Fruit fly (Drosophila melanogaster) whole organism, embryonic: ENCODE data around the gene GILT3.

ENCODE experiments used
- Abd-B ChIP-seq: fragments of 200-800 bp; sonication (Bioruptor generic); optimal IDR thresholded peaks from 2 replicates; lab custom pipeline; 2018; ENCODE audit warnings: missing biosample characterization, mild to moderate bottlenecking, missing genetic modification characterization, moderate library complexity
- Bgb ChIP-seq: fragments of 200-800 bp; sonication (Bioruptor generic); IDR thresholded peaks from 2 replicates; pipeline ENCODE4 v1.3.6; 2022; ENCODE audit warnings: missing biosample characterization, missing genetic modification characterization; ENCODE audit not compliant: partially characterized antibody
- CG10267 ChIP-seq: fragments of 200-800 bp; sonication (Bioruptor generic); optimal IDR thresholded peaks from 2 replicates; lab custom pipeline; 2018; ENCODE audit warnings: missing biosample characterization, mild to moderate bottlenecking, missing genetic modification characterization, moderate library complexity
- CG11504 ChIP-seq: fragments of 200-800 bp; sonication (Bioruptor generic); optimal IDR thresholded peaks from 3 replicates; lab custom pipeline; 2019; ENCODE audit warnings: missing biosample characterization, mild to moderate bottlenecking, missing genetic modification characterization, moderate library complexity
- CG12071 ChIP-seq: fragments of 200-800 bp; sonication (Bioruptor generic); optimal IDR thresholded peaks from 3 replicates; lab custom pipeline; 2018; ENCODE audit warnings: missing biosample characterization, mild to moderate bottlenecking, missing genetic modification characterization
- CG12236 ChIP-seq: fragments of 200-800 bp; sonication (Bioruptor generic); optimal IDR thresholded peaks from 2 replicates; lab custom pipeline; 2016; ENCODE audit warnings: missing biosample characterization, missing genetic modification characterization
- CG12744 ChIP-seq: fragments of 200-800 bp; sonication (Bioruptor generic); optimal IDR thresholded peaks from 2 replicates; lab custom pipeline; 2016; ENCODE audit warnings: missing biosample characterization, missing genetic modification characterization
- CG17328 ChIP-seq: fragments of 200-800 bp; sonication (Bioruptor generic); IDR thresholded peaks from 2 replicates; pipeline ENCODE4 v1.3.6; 2022; ENCODE audit warnings: missing biosample characterization, missing genetic modification characterization
- CG17385 ChIP-seq: fragments of 200-800 bp; sonication (Bioruptor generic); optimal IDR thresholded peaks from 3 replicates; lab custom pipeline; 2018; ENCODE audit warnings: missing biosample characterization, mild to moderate bottlenecking, missing genetic modification characterization
- CG1832 ChIP-seq: fragments of 200-800 bp; sonication (Bioruptor generic); optimal IDR thresholded peaks from 2 replicates; lab custom pipeline; 2017; ENCODE audit warnings: missing biosample characterization, mild to moderate bottlenecking, missing genetic modification characterization, inconsistent platforms
- CG18619 ChIP-seq: fragments of 200-800 bp; sonication (Bioruptor generic); optimal IDR thresholded peaks from 3 replicates; lab custom pipeline; 2017; ENCODE audit warnings: missing biosample characterization, mild to moderate bottlenecking, missing genetic modification characterization
- CG2199 ChIP-seq: fragments of 200-800 bp; sonication (Bioruptor generic); IDR thresholded peaks from 3 replicates; pipeline ENCODE4 v1.3.6; 2022; ENCODE audit warnings: missing biosample characterization, missing genetic modification characterization
- CG3163 ChIP-seq: fragments of 200-800 bp; sonication (Bioruptor generic); optimal IDR thresholded peaks from 3 replicates; lab custom pipeline; 2016; ENCODE audit warnings: missing biosample characterization, missing genetic modification characterization
- CG3281 ChIP-seq: fragments of 200-800 bp; sonication (Bioruptor generic); optimal IDR thresholded peaks from 3 replicates; lab custom pipeline; 2017; ENCODE audit warnings: missing biosample characterization, mild to moderate bottlenecking, missing genetic modification characterization
- CG3407 ChIP-seq: fragments of 200-800 bp; sonication (Bioruptor generic); optimal IDR thresholded peaks from 2 replicates; lab custom pipeline; 2018; ENCODE audit warnings: missing biosample characterization, mild to moderate bottlenecking, missing genetic modification characterization
- CG3995 ChIP-seq: fragments of 200-800 bp; sonication (Bioruptor generic); optimal IDR thresholded peaks from 3 replicates; lab custom pipeline; 2016; ENCODE audit warnings: missing biosample characterization, missing genetic modification characterization
- CG42726 ChIP-seq: fragments of 200-800 bp; sonication (Bioruptor generic); IDR thresholded peaks from 2 replicates; pipeline ENCODE4 v1.3.6; 2022; ENCODE audit warnings: missing biosample characterization, missing genetic modification characterization; ENCODE audit not compliant: partially characterized antibody
- CG6683 ChIP-seq: fragments of 200-800 bp; sonication (Bioruptor generic); optimal IDR thresholded peaks from 2 replicates; lab custom pipeline; 2017; ENCODE audit warnings: missing biosample characterization, mild to moderate bottlenecking, missing genetic modification characterization, missing genetic modification reagents
- CG7357 ChIP-seq: fragments of 200-800 bp; sonication (Bioruptor generic); IDR thresholded peaks from 3 replicates; pipeline ENCODE4 v1.3.6; 2022; ENCODE audit warnings: missing biosample characterization, missing genetic modification characterization
- CG7786 ChIP-seq: fragments of 200-800 bp; sonication (Bioruptor generic); optimal IDR thresholded peaks from 2 replicates; lab custom pipeline; 2016; ENCODE audit warnings: missing biosample characterization, missing genetic modification characterization
- CG7928 ChIP-seq: fragments of 200-800 bp; sonication (Bioruptor generic); optimal IDR thresholded peaks from 2 replicates; lab custom pipeline; 2017; ENCODE audit warnings: missing biosample characterization, mild to moderate bottlenecking, missing genetic modification characterization
- CG9876 ChIP-seq: fragments of 200-800 bp; sonication (Bioruptor generic); optimal IDR thresholded peaks from 2 replicates; lab custom pipeline; 2016; ENCODE audit warnings: missing biosample characterization, missing genetic modification characterization
- Dfd ChIP-seq, 2 experiments: fragments of >200 bp; optimal IDR thresholded peaks; 2 replicates each; lab custom pipeline; 2017; ENCODE audit warnings: missing biosample characterization in 2 of 2, missing genetic modification characterization in 2 of 2
- Dip3 ChIP-seq: fragments of 200-800 bp; sonication (Bioruptor generic); optimal IDR thresholded peaks from 3 replicates; lab custom pipeline; 2016; ENCODE audit warnings: missing biosample characterization, missing genetic modification characterization
- ERR ChIP-seq: fragments of 200-800 bp; sonication (Bioruptor generic); optimal IDR thresholded peaks from 2 replicates; lab custom pipeline; 2016; ENCODE audit warnings: missing biosample characterization, missing genetic modification characterization
- HLH4C ChIP-seq: fragments of 200-800 bp; sonication (Bioruptor generic); IDR thresholded peaks from 3 replicates; pipeline ENCODE4 v1.3.6; 2022; ENCODE audit warnings: missing biosample characterization, missing genetic modification characterization; ENCODE audit not compliant: partially characterized antibody
- Hr3 ChIP-seq: fragments of 200-800 bp; sonication (Bioruptor generic); optimal IDR thresholded peaks from 3 replicates; lab custom pipeline; 2016; ENCODE audit warnings: missing biosample characterization, missing genetic modification characterization
- Med ChIP-seq: fragments of 200-800 bp; sonication (Bioruptor generic); peaks from one replicate; lab custom pipeline; 2016; ENCODE audit warnings: missing biosample characterization, missing genetic modification characterization, mild to moderate bottlenecking, inconsistent platforms, moderate library complexity
- NFAT ChIP-seq: fragments of 200-800 bp; sonication (Bioruptor generic); IDR thresholded peaks from 2 replicates; pipeline ENCODE4 v1.3.6; 2022; ENCODE audit warnings: missing biosample characterization, missing genetic modification characterization
- Neu2 ChIP-seq: fragments of 200-800 bp; sonication (Bioruptor generic); optimal IDR thresholded peaks from 3 replicates; lab custom pipeline; 2016; ENCODE audit warnings: missing biosample characterization, missing genetic modification characterization, borderline replicate concordance
- aop ChIP-seq: fragments of 200-800 bp; sonication (Bioruptor generic); IDR thresholded peaks from 2 replicates; pipeline ENCODE4 v1.3.6; 2022; ENCODE audit warnings: missing biosample characterization, missing genetic modification characterization
- bab2 ChIP-seq: fragments of 200-800 bp; sonication (Bioruptor generic); optimal IDR thresholded peaks from 2 replicates; lab custom pipeline; 2016; ENCODE audit warnings: missing biosample characterization, missing genetic modification characterization
- crp ChIP-seq, 2 experiments: fragments of 200-800 bp; sonication (Bioruptor generic); optimal IDR thresholded peaks; 2 replicates in 1 of 2; 3 replicates in 1 of 2; lab custom pipeline; 2017; ENCODE audit warnings: missing biosample characterization in 2 of 2, missing genetic modification characterization in 2 of 2, mild to moderate bottlenecking in 1 of 2, moderate library complexity in 1 of 2
- dan ChIP-seq: fragments of 200-800 bp; sonication (Bioruptor generic); IDR thresholded peaks from 2 replicates; pipeline ENCODE4 v1.3.6; 2022; ENCODE audit warnings: missing biosample characterization, missing genetic modification characterization
- fd64A ChIP-seq: fragments of 200-800 bp; sonication (Bioruptor generic); optimal IDR thresholded peaks from 3 replicates; lab custom pipeline; 2018; ENCODE audit warnings: missing biosample characterization, mild to moderate bottlenecking, missing genetic modification characterization
- hth ChIP-seq: fragments of >200 bp; optimal IDR thresholded peaks from 2 replicates; lab custom pipeline; 2017; ENCODE audit warnings: inconsistent platforms
- jigr1 ChIP-seq: fragments of 200-800 bp; sonication (Bioruptor generic); IDR thresholded peaks from 3 replicates; pipeline ENCODE4 v1.3.6; 2022; ENCODE audit warnings: missing biosample characterization, missing genetic modification characterization
- jing ChIP-seq: fragments of 200-800 bp; sonication (Bioruptor generic); optimal IDR thresholded peaks from 2 replicates; lab custom pipeline; 2018; ENCODE audit warnings: missing biosample characterization, mild to moderate bottlenecking, missing genetic modification characterization
- mam ChIP-seq: fragments of 200-800 bp; sonication (Bioruptor generic); optimal IDR thresholded peaks from 3 replicates; lab custom pipeline; 2016; ENCODE audit warnings: missing biosample characterization, missing genetic modification characterization
- nau ChIP-seq: fragments of 200-800 bp; sonication (Bioruptor generic); optimal IDR thresholded peaks from 3 replicates; lab custom pipeline; 2017; ENCODE audit warnings: missing biosample characterization, mild to moderate bottlenecking, missing genetic modification characterization, missing genetic modification reagents
- pho ChIP-seq: fragments of 200-800 bp; sonication (Bioruptor generic); optimal IDR thresholded peaks from 2 replicates; lab custom pipeline; 2016; ENCODE audit warnings: missing biosample characterization, missing genetic modification characterization
- pros ChIP-seq: fragments of 200-800 bp; sonication (Bioruptor generic); optimal IDR thresholded peaks from 3 replicates; lab custom pipeline; 2019; ENCODE audit warnings: missing biosample characterization, mild to moderate bottlenecking, missing genetic modification characterization, moderate library complexity
- pum ChIP-seq: fragments of 200-800 bp; sonication (Bioruptor generic); optimal IDR thresholded peaks from 2 replicates; lab custom pipeline; 2016; ENCODE audit warnings: missing biosample characterization, missing genetic modification characterization
- ro ChIP-seq: fragments of 200-800 bp; sonication (Bioruptor generic); IDR thresholded peaks from 2 replicates; pipeline ENCODE4 v1.3.6; 2022; ENCODE audit warnings: missing biosample characterization, missing genetic modification characterization
- sens ChIP-seq: fragments of 200-800 bp; sonication (Bioruptor generic); peaks from one replicate; lab custom pipeline; 2016; ENCODE audit warnings: missing biosample characterization, missing genetic modification characterization
- stwl ChIP-seq: fragments of 200-800 bp; sonication (Bioruptor generic); optimal IDR thresholded peaks from 3 replicates; lab custom pipeline; 2018; ENCODE audit warnings: missing biosample characterization, mild to moderate bottlenecking, missing genetic modification characterization, moderate library complexity
- tin ChIP-seq: fragments of 200-800 bp; sonication (Bioruptor generic); optimal IDR thresholded peaks from 3 replicates; lab custom pipeline; 2016; ENCODE audit warnings: missing biosample characterization, missing genetic modification characterization
- tll ChIP-seq, 2 experiments: fragments of 200-800 bp in 1 of 2; fragments of >200 bp in 1 of 2; sonication (Bioruptor generic) in 1 of 2; optimal IDR thresholded peaks; 2 replicates each; lab custom pipeline; 2017 to 2019; ENCODE audit warnings: missing biosample characterization in 2 of 2, missing genetic modification characterization in 2 of 2, mild to moderate bottlenecking in 1 of 2, moderate library complexity in 1 of 2
- toy ChIP-seq: fragments of 200-800 bp; sonication (Bioruptor generic); IDR thresholded peaks from 2 replicates; pipeline ENCODE4 v1.3.6; 2022; ENCODE audit warnings: missing biosample characterization, missing genetic modification characterization

GILT3 gene

dm6 chr3R:23678349-23679193, 1.4 kb downstream of the GILT3 start, which contains the start of gene GILT2 (continued):
- no peak for TF ChIP-seq Bgb (GFP tag; lab: Robert Waterston, UW)
- peak; percentile 70 for TF ChIP-seq ro (GFP tag; lab: Robert Waterston, UW)
- peak; percentile 26 for TF ChIP-seq Dip3 (GFP tag; lab: Kevin White, UChicago)
- TF ChIP-seq CG2199 (GFP tag; lab: Robert Waterston, UW), result peak; percentile 73; the same call in 2 of the 3 replicates
- TF ChIP-seq CG17385 (GFP tag; lab: Kevin White, UChicago), result peak; percentile 91
- TF ChIP-seq CG18619 (GFP tag; lab: Kevin White, UChicago), result peak; percentile 89
- peak; percentile 76 for TF ChIP-seq fd64A (GFP tag; lab: Kevin White, UChicago)
- TF ChIP-seq nau (GFP tag; lab: Kevin White, UChicago), result no peak
- TF ChIP-seq NFAT, result peak; percentile 79
- TF ChIP-seq dan (GFP tag; lab: Robert Waterston, UW), result no peak
- TF ChIP-seq CG3407 (GFP tag; lab: Kevin White, UChicago), result peak; percentile 79
- no peak for TF ChIP-seq hth
- TF ChIP-seq CG12744, result peak; percentile 49
- peak; percentile 18 for TF ChIP-seq stwl
- peak; percentile 54 for TF ChIP-seq bab2 (GFP tag; lab: Kevin White, UChicago)
- peak; percentile 47 for TF ChIP-seq CG7928 (GFP tag; lab: Kevin White, UChicago)
- TF ChIP-seq jigr1 (GFP tag; lab: Robert Waterston, UW), result peak; percentile 57; the same call in 2 of the 3 replicates
- no peak for TF ChIP-seq CG9876 (GFP tag; lab: Kevin White, UChicago)
- no peak for TF ChIP-seq CG42726 (GFP tag; lab: Robert Waterston, UW)
- TF ChIP-seq CG3995, result peak; percentile 42
- peak; percentile 86 for TF ChIP-seq CG7357
- TF ChIP-seq HLH4C (GFP tag; lab: Robert Waterston, UW), result no peak
- peak; percentile 60 for TF ChIP-seq pho (GFP tag; lab: Kevin White, UChicago)
- TF ChIP-seq Neu2 (GFP tag; lab: Kevin White, UChicago), result no peak
- no peak for TF ChIP-seq CG1832 (GFP tag; lab: Kevin White, UChicago)
- peak; percentile 90 for TF ChIP-seq Med (GFP tag; lab: Kevin White, UChicago)
- peak; percentile 94 for TF ChIP-seq CG3281 (GFP tag; lab: Kevin White, UChicago)
- peak; percentile 93 for TF ChIP-seq sens (GFP tag; lab: Kevin White, UChicago)
- peak; percentile 87 for TF ChIP-seq Abd-B (GFP tag; lab: Kevin White, UChicago)
- peak; percentile 87 for TF ChIP-seq CG10267 (tag; lab: Kevin White, UChicago)
- TF ChIP-seq aop (GFP tag; lab: Robert Waterston, UW), result peak; percentile 55; the same call in 1 of the 2 replicates
- TF ChIP-seq CG3163 (GFP tag; lab: Kevin White, UChicago), result no peak
- peak in 1 of 2 experiments; percentile 59 for TF ChIP-seq crp (GFP tag; optimal IDR thresholded peaks at IDR 0.05; lab: Kevin White, UChicago)
- peak; percentile 94 for TF ChIP-seq CG11504 (tag; lab: Kevin White, UChicago)
- peak; percentile 55 for TF ChIP-seq jing (GFP tag; lab: Kevin White, UChicago)
- peak; percentile 94 for TF ChIP-seq CG17328 (GFP tag; lab: Robert Waterston, UW)
- TF ChIP-seq tin (GFP tag; lab: Kevin White, UChicago), result peak; percentile 89
- TF ChIP-seq pum, result peak; percentile 39
- peak; percentile 75 for TF ChIP-seq mam (GFP tag; lab: Kevin White, UChicago)
- peak; percentile 63 for TF ChIP-seq CG12071 (GFP tag; lab: Kevin White, UChicago)
- peak; percentile 88 for TF ChIP-seq CG6683
- TF ChIP-seq toy (GFP tag; lab: Robert Waterston, UW), result peak; percentile 48
- TF ChIP-seq Hr3 (GFP tag; lab: Kevin White, UChicago), result peak; percentile 89
- no peak for TF ChIP-seq CG12236
- TF ChIP-seq CG7786, result peak; percentile 13
- TF ChIP-seq Dfd (GFP tag; optimal IDR thresholded peaks at IDR 0.05; lab: Kevin White, UChicago), result peak in 1 of 2 experiments; percentile 41
- peak in 1 of 2 experiments; percentile 12 for TF ChIP-seq tll (GFP tag; optimal IDR thresholded peaks at IDR 0.05; lab: Kevin White, UChicago)
- TF ChIP-seq pros, result peak; percentile 21
- TF ChIP-seq ERR (GFP tag; lab: Kevin White, UChicago), result no peak
